Worm (Caenorhabditis elegans) whole organism, mixed stage, embryonic: ENCODE data around the gene F42A10.7.

ENCODE experiments used
- M03D4.4 ChIP-seq: sonication (generic microtip); optimal IDR thresholded peaks from 2 replicates; lab custom pipeline; 2017; ENCODE audit warnings: mild to moderate bottlenecking, missing genetic modification characterization, missing compliant biosample characterization
- blmp-1 ChIP-seq: fragments of 150-350 bp; optimal IDR thresholded peaks from 2 replicates; lab custom pipeline; 2014; ENCODE audit warnings: missing biosample characterization, missing genetic modification characterization
- ceh-43 ChIP-seq: fragments of 200-800 bp; sonication (Bioruptor generic); optimal IDR thresholded peaks from 2 replicates; lab custom pipeline; 2018; ENCODE audit warnings: mild to moderate bottlenecking, missing genetic modification characterization, moderate library complexity, missing compliant biosample characterization
- ceh-83 ChIP-seq: fragments of 200-800 bp; sonication (Bioruptor generic); optimal IDR thresholded peaks from 2 replicates; lab custom pipeline; 2018; ENCODE audit warnings: mild to moderate bottlenecking, missing genetic modification characterization, missing compliant biosample characterization
- ces-1 ChIP-seq: fragments of 150-350 bp; optimal IDR thresholded peaks from 2 replicates; lab custom pipeline; 2014; ENCODE audit warnings: missing biosample characterization, missing genetic modification reagents, missing genetic modification characterization
- cnd-1 ChIP-seq: fragments of 200-800 bp; sonication (Bioruptor generic); optimal IDR thresholded peaks from 2 replicates; lab custom pipeline; 2018; ENCODE audit warnings: mild to moderate bottlenecking, missing genetic modification characterization, missing compliant biosample characterization
- drap-1 ChIP-seq: fragments of 200-800 bp; sonication (Bioruptor generic); optimal IDR thresholded peaks from 3 replicates; lab custom pipeline; 2018; ENCODE audit warnings: mild to moderate bottlenecking, missing genetic modification characterization, missing compliant biosample characterization
- elt-1 ChIP-seq: sonication (generic microtip); optimal IDR thresholded peaks from 2 replicates; lab custom pipeline; 2017; ENCODE audit warnings: missing genetic modification characterization, mild to moderate bottlenecking, missing compliant biosample characterization, antibody characterized with exemption, moderate library complexity, borderline replicate concordance; ENCODE audit not compliant: insufficient read depth
- elt-3 ChIP-seq: fragments of 150-350 bp; optimal IDR thresholded peaks from 2 replicates; lab custom pipeline; 2014; ENCODE audit warnings: missing biosample characterization, missing genetic modification characterization
- flh-1 ChIP-seq: fragments of 200-800 bp; sonication (Bioruptor generic); optimal IDR thresholded peaks from 2 replicates; lab custom pipeline; 2018; ENCODE audit warnings: mild to moderate bottlenecking, missing genetic modification characterization, moderate library complexity, missing compliant biosample characterization
- ham-2 ChIP-seq: fragments of 200-800 bp; sonication (Bioruptor generic); optimal IDR thresholded peaks from 2 replicates; lab custom pipeline; 2018; ENCODE audit warnings: mild to moderate bottlenecking, missing genetic modification characterization, missing compliant biosample characterization
- hlh-1 ChIP-seq: fragments of 150-350 bp; optimal IDR thresholded peaks from 2 replicates; lab custom pipeline; 2014; ENCODE audit warnings: missing biosample characterization, missing genetic modification reagents, missing genetic modification characterization
- lin-13 ChIP-seq: fragments of 150-350 bp; optimal IDR thresholded peaks from 2 replicates; lab custom pipeline; 2014; ENCODE audit warnings: missing biosample characterization, missing genetic modification characterization
- lin-32 ChIP-seq: fragments of 200-800 bp; sonication (Bioruptor generic); optimal IDR thresholded peaks from 2 replicates; lab custom pipeline; 2018; ENCODE audit warnings: mild to moderate bottlenecking, missing genetic modification characterization, missing compliant biosample characterization
- lsy-2 ChIP-seq: fragments of 150-350 bp; optimal IDR thresholded peaks from 2 replicates; lab custom pipeline; 2014; ENCODE audit warnings: missing biosample characterization, missing genetic modification characterization
- mab-5 ChIP-seq: fragments of 150-350 bp; optimal IDR thresholded peaks from 2 replicates; lab custom pipeline; 2014; ENCODE audit warnings: missing biosample characterization, missing genetic modification characterization
- mep-1 ChIP-seq: fragments of 150-350 bp; optimal IDR thresholded peaks from 2 replicates; lab custom pipeline; 2017; ENCODE audit warnings: missing biosample characterization, missing genetic modification reagents, missing genetic modification characterization, inconsistent platforms
- mls-2 ChIP-seq: sonication (generic microtip); optimal IDR thresholded peaks from 2 replicates; lab custom pipeline; 2016; ENCODE audit warnings: mild to moderate bottlenecking, missing genetic modification characterization, moderate library complexity, missing compliant biosample characterization
- nhr-12 ChIP-seq: fragments of 150-350 bp; optimal IDR thresholded peaks from 2 replicates; lab custom pipeline; 2014; ENCODE audit warnings: missing biosample characterization, missing genetic modification characterization
- nhr-237 ChIP-seq: fragments of 150-350 bp; optimal IDR thresholded peaks from 2 replicates; lab custom pipeline; 2014; ENCODE audit warnings: missing biosample characterization, missing genetic modification characterization
- nhr-28 ChIP-seq: fragments of 150-350 bp; optimal IDR thresholded peaks from 2 replicates; lab custom pipeline; 2014; ENCODE audit warnings: missing biosample characterization, missing genetic modification characterization
- nhr-76 ChIP-seq: sonication (generic microtip); optimal IDR thresholded peaks from 2 replicates; lab custom pipeline; 2017; ENCODE audit warnings: missing biosample characterization, missing genetic modification characterization
- pha-4 ChIP-seq: fragments of 150-350 bp; optimal IDR thresholded peaks from 2 replicates; lab custom pipeline; 2018; ENCODE audit warnings: missing biosample characterization, missing genetic modification reagents, missing genetic modification characterization
- sem-2 ChIP-seq: fragments of 200-800 bp; sonication (Bioruptor generic); optimal IDR thresholded peaks from 2 replicates; lab custom pipeline; 2018; ENCODE audit warnings: mild to moderate bottlenecking, missing genetic modification characterization, missing compliant biosample characterization
- snpc-4 ChIP-seq: fragments of 150-350 bp; optimal IDR thresholded peaks from 2 replicates; lab custom pipeline; 2014; ENCODE audit warnings: missing biosample characterization, missing genetic modification characterization
- sptf-1 ChIP-seq: sonication (generic microtip); optimal IDR thresholded peaks from 2 replicates; lab custom pipeline; 2017; ENCODE audit warnings: mild to moderate bottlenecking, missing genetic modification characterization, moderate library complexity, missing compliant biosample characterization
- tbx-8 ChIP-seq: fragments of 200-800 bp; sonication (Bioruptor generic); optimal IDR thresholded peaks from 2 replicates; lab custom pipeline; 2018; ENCODE audit warnings: mild to moderate bottlenecking, missing genetic modification characterization, moderate library complexity, missing compliant biosample characterization
- unc-120 ChIP-seq: sonication (generic microtip); optimal IDR thresholded peaks from 2 replicates; lab custom pipeline; 2017; ENCODE audit warnings: missing genetic modification characterization, missing compliant biosample characterization; ENCODE audit not compliant: poor library complexity, severe bottlenecking
- unc-39 ChIP-seq: fragments of 150-350 bp; optimal IDR thresholded peaks from 2 replicates; lab custom pipeline; 2014; ENCODE audit warnings: missing biosample characterization, missing genetic modification characterization
- unc-62 ChIP-seq: fragments of 150-350 bp; optimal IDR thresholded peaks from 2 replicates; lab custom pipeline; 2014; ENCODE audit warnings: missing biosample characterization, missing genetic modification reagents, missing genetic modification characterization
- zip-8 ChIP-seq: fragments of 150-350 bp; optimal IDR thresholded peaks from 2 replicates; lab custom pipeline; 2014; ENCODE audit warnings: missing biosample characterization, missing genetic modification characterization
- ztf-11 ChIP-seq: fragments of 150-350 bp; optimal IDR thresholded peaks from 2 replicates; lab custom pipeline; 2014; ENCODE audit warnings: missing biosample characterization, missing genetic modification characterization

F42A10.7 gene

DNA sequence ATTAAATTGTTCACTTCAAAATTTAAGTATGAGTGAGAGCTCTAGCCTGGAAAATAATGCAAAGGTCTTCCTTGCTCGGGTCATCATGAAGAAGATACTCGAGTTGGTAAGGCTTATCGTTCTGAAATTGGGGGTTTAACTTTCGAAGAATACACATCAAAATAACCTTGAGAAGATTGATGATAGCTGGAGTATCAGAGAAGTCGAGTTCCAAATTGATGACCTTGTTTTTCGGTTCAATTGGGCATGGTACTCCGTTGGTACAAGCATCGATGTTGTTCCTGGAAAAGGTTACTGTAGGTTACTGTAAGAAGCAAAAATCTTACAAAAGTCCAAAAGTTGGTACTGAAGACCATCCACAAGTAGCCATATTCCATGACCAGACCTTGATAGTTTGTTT, 2.3 kb downstream of the F42A10.7 start:
- TF ChIP-seq mep-1 (tag; lab: Kevin White, UChicago), result no peak
- TF ChIP-seq ztf-11 (tag; lab: Kevin White, UChicago), result no peak
- no peak for TF ChIP-seq ces-1 (GFP tag; lab: Kevin White, UChicago)
- no peak for TF ChIP-seq drap-1 (GFP tag; lab: Kevin White, UChicago)
- TF ChIP-seq lsy-2 (tag; lab: Kevin White, UChicago), result no peak
- no peak for TF ChIP-seq lin-32 (GFP tag; lab: Kevin White, UChicago)
- no peak for TF ChIP-seq zip-8 (tag; lab: Kevin White, UChicago)
- TF ChIP-seq nhr-12 (tag; lab: Kevin White, UChicago), result no peak
- no peak for TF ChIP-seq pha-4 (tag; lab: Kevin White, UChicago)

DNA sequence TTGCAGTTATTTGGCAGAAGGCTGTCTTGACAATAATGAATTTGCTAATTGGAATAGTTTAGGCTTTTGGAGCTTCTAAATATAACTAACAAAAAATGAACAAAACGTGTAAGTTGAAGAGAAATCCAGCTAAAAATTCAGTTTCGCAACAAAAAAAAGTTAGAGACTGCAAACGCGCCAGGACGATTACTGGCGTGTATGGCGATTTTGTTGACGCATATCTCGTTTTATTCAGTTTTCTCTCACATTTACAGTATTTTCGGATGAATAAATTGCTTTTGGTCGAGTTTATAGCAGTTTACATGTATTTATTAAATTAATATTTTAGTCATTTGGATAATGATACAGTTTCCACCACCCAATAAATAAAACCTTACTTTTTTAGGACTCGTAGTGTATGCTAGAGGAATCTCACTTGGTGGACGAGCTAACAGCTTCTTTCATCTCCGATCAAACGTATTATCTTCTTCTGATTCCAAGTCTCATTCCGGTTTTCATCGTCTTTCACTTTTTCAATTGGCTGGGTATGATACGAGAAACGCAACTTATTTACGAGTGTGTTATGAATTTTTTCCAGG, 5.4 kb downstream of the F42A10.7 start, which contains the start of the genes abcf-3 and F42A10.5:
TSS of gene abcf-3 (plus strand) at position 384 of the 578 bp plus-strand sequence.
TSS of gene F42A10.5 (minus strand) at position 458 of the 578 bp plus-strand sequence.
- TF ChIP-seq cnd-1 (tag; lab: Kevin White, UChicago) (no peak), pha-4 (tag; lab: Kevin White, UChicago) (peak; percentile 38), unc-62 (no peak), ces-1 (GFP tag; lab: Kevin White, UChicago) (no peak), sem-2 (GFP tag; lab: Kevin White, UChicago) (no peak), zip-8 (tag; lab: Kevin White, UChicago) (no peak), drap-1 (GFP tag; lab: Kevin White, UChicago) (no peak), nhr-76 (tag; lab: Kevin White, UChicago) (no peak), ham-2 (GFP tag; lab: Kevin White, UChicago) (no peak), mep-1 (tag; lab: Kevin White, UChicago) (peak; percentile 37), mls-2 (tag; lab: Kevin White, UChicago) (no peak), lsy-2 (tag; lab: Kevin White, UChicago) (peak; percentile 70), unc-39 (no peak), nhr-12 (tag; lab: Kevin White, UChicago) (no peak), ceh-83 (peak; percentile 33), nhr-28 (tag; lab: Kevin White, UChicago) (no peak), sptf-1 (tag; lab: Kevin White, UChicago) (peak; percentile 16), snpc-4 (tag; lab: Kevin White, UChicago) (no peak), elt-3 (tag; lab: Kevin White, UChicago) (no peak), lin-13 (tag; lab: Kevin White, UChicago) (peak; percentile 63), elt-1 (no peak), unc-120 (tag; lab: Kevin White, UChicago) (no peak), ceh-43 (no peak), tbx-8 (GFP tag; lab: Kevin White, UChicago) (no peak), nhr-237 (tag; lab: Kevin White, UChicago) (peak; percentile 16), M03D4.4 (tag; lab: Kevin White, UChicago) (no peak)

DNA sequence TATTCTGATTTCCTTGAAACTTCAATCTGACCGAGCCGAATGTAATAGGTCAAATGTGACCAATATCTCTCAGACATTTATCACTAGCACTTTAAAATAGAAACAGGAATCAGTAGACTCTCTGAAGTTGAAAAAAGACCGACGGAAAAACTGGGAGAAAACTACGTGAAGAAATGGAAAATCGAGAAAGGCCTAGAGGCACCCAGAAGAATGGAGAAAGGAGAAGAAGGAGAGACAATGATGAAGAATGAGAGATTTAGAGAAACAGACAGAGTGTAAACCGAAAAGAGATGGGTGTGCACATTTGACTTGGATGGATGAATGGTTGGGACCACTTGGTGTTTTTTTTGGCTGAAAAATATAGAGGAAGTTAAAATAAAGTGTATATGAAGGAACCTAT, 8.4 kb downstream of the F42A10.7 start:
- TF ChIP-seq flh-1 (no peak), unc-39 (no peak), elt-1 (no peak), nhr-76 (tag; lab: Kevin White, UChicago) (no peak), ztf-11 (tag; lab: Kevin White, UChicago) (no peak), mab-5 (tag; lab: Kevin White, UChicago) (no peak), nhr-237 (tag; lab: Kevin White, UChicago) (peak; percentile 13), unc-62 (peak; percentile 60), drap-1 (GFP tag; lab: Kevin White, UChicago) (no peak), hlh-1 (tag; lab: Kevin White, UChicago) (peak; percentile 18), ceh-83 (no peak), nhr-28 (tag; lab: Kevin White, UChicago) (no peak), unc-120 (tag; lab: Kevin White, UChicago) (peak; percentile 62), lin-32 (GFP tag; lab: Kevin White, UChicago) (no peak), lin-13 (tag; lab: Kevin White, UChicago) (no peak), blmp-1 (tag; lab: Kevin White, UChicago) (no peak), cnd-1 (tag; lab: Kevin White, UChicago) (no peak), lsy-2 (tag; lab: Kevin White, UChicago) (peak; percentile 6), ceh-43 (no peak)
